Worm (Caenorhabditis elegans): ENCODE measurements around the gene cul-4.

- no peak for TF ChIP-seq flt-1 (GFP tag; IDR thresholded peaks at IDR 0.05)
- TF ChIP-seq ztf-29 (GFP tag; IDR thresholded peaks at IDR 0.05): no peak
- no peak for TF ChIP-seq klf-2 (GFP tag; conservative IDR thresholded peaks at IDR 0.05)
- no peak for TF ChIP-seq ref-1 (GFP tag; conservative IDR thresholded peaks at IDR 0.05)
- no peak for TF ChIP-seq ztf-23 (GFP tag; IDR thresholded peaks at IDR 0.05)
- no peak for TF ChIP-seq cog-1 (tag; optimal IDR thresholded peaks at IDR 0.05)
- TF ChIP-seq T22C8.4 (GFP tag; IDR thresholded peaks at IDR 0.05): no peak
These were observed 24.3 kb downstream of the cul-4 start for ce11 chrII:7326199-7326598.
